Fruit fly (Drosophila melanogaster) whole organism, larva: ENCODE results near the gene CG3662.

Source experiments
- noc ChIP-seq: fragments of 200-800 bp; sonication (Bioruptor generic); optimal IDR thresholded peaks from 3 replicates; lab custom pipeline; 2019; ENCODE audit warnings: missing biosample characterization, mild to moderate bottlenecking, missing genetic modification characterization, moderate library complexity

CG3662 gene

DNA sequence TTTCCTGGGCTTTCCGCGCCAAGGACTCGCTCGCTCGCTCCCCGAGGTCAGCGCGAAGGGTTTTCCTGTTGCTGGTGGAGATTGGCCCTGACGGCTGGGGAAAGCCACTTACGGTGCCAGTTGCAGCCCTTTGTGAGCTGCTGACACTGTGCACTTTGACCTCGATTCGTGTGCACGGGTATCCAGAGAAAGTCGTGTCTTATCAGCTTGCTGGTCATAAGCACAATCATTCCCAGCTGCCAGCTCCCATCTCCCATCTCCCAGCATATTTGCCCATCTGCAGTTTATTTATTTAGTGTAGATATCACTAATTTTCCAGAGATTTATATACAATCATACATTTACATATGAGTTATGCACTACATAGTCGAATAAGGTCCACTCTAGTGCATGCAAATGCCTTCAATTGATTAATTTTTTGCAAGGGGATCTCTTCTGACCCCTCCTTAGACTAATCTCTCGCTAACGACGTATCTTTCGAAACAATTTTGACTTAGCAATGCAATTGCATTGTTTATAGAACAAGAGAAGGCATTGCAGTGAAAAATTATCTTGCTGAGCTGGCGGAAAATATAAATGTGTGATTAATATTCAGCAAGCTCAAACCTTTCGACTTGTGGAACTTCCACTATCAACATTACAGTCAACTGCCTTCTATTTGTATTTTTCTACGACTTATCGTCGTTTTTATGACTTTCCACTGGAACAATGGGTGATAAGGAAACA, 1.1 kb downstream of the CG3662 start:
- TF ChIP-seq noc (tag; lab: Kevin White, UChicago), result no peak

- peak; percentile 81 for TF ChIP-seq noc (tag; lab: Kevin White, UChicago)
These were observed 4.7 kb downstream of the CG3662 start, which contains the start of the genes CG3862 and dock for dm6 chr2L:825768-826263. Gene CG3862 (minus strand): TSS chr2L:825861. Gene dock (plus strand): TSS chr2L:825969.

- TF ChIP-seq noc (tag; lab: Kevin White, UChicago), result no peak
These were observed 5.3 kb downstream of the CG3662 start for dm6 chr2L:826388-826787.

dm6 chr2L:827049-827448, 6.0 kb downstream of the CG3662 start:
- no peak for TF ChIP-seq noc (tag; lab: Kevin White, UChicago)

DNA sequence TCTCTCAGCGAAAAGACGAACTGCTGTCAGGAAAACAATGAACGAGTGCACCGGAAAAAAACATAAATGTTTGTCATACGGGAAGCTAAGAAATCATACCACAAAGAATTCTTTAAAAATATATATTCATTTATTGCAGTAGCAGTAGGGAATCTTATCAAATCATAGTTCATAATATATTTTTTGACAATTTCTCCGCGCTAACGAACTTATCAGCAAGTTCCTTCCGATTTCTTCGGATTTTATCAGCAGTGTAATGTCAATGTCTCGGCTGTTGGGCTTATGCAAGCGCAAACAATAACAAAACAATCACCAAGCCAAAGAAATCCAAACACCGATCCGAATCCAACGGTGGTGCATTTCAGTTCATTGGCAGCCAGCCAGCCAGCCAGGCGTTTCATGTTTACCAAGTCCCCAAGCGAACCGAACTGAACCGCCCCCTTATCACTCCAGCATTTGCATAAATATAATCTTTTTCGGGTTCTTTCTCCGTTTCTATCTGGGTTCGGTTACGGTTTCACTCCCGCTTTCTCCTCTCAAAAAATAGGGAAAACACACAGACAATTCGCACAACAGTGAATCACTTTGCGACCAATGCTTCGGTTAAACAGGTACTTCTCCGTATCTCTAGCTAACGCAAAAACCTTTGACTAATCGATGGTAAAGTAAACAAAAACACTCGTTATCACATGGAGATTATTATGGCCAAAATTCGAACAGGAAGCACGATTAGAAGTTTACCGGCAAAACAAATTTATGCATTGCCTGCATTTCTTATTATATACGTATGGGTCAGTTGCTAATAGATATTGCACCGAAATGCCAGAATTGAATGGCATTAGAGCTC, 6.7 kb downstream of the CG3662 start:
- no peak for TF ChIP-seq noc (tag; lab: Kevin White, UChicago)

DNA sequence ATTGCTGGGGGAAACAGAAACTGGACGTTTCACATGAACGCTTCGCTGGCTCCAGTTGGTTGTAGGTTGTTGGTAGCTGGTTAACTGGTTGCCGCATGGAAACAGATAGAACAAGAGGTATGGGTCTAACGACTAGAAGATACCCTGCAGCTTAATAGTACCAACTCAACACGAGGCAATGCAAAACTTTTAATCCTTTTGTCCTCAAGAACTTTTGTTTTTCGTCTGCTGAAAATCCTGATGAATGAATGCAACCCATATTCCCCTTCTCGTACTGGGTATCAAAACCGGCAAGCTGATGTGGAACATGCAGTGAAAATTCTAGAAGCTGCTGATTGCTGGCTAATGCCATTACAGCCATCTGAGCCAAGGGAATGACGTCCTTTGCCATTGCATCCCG, 16.9 kb downstream of the CG3662 start:
- TF ChIP-seq noc (tag; lab: Kevin White, UChicago), result no peak

DNA sequence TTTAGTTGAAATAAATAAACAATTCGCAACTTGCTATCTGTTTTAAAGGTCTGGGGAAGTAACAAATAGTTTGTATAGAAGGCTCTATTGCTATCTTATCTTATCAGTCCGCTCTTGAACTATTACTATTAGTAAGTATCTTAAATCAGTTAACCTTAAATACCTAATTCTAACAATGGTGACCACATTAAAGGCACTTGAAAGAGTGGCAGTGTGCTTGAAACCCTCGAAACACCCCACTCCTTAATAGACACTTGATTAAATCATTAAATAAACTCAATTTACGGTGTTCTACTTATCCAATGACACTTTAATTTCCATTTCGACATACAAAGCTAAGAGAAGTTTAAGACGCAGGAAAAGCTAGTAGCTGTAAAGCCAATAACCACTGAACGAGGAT, 17.7 kb downstream of the CG3662 start:
- TF ChIP-seq noc (tag; lab: Kevin White, UChicago), result peak; percentile 67

dm6 chr2L:840022-840421, 18.9 kb downstream of the CG3662 start:
- no peak for TF ChIP-seq noc (tag; lab: Kevin White, UChicago)

dm6 chr2L:840716-841115, 19.6 kb downstream of the CG3662 start:
- no peak for TF ChIP-seq noc (tag; lab: Kevin White, UChicago)

dm6 chr2L:841708-842107, 20.6 kb downstream of the CG3662 start:
- peak; percentile 84 for TF ChIP-seq noc (tag; lab: Kevin White, UChicago)

DNA sequence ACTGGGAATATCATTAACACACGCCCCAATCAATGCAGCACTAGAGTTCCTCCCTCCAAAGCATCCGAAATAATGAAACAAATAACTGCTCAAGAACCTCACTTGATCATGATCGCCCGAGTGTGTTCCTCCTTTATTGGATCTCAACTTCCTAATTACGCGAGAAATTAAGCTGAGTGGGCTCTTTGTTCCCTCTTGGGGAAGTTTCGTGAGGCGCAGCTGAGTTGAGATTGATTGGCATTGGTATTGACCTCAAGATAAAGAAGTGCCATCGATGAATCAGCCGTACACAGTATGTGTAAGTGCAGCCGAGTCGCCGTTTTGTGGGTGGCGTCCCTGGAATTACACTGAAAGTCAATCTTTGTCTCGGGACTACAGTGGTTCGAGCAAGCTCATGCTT, 21.8 kb downstream of the CG3662 start:
- no peak for TF ChIP-seq noc (tag; lab: Kevin White, UChicago)

- no peak for TF ChIP-seq noc (tag; lab: Kevin White, UChicago)
These were observed 22.2 kb downstream of the CG3662 start for dm6 chr2L:843301-843700.

- no peak for TF ChIP-seq noc (tag; lab: Kevin White, UChicago)
These were observed 23.0 kb downstream of the CG3662 start for dm6 chr2L:843850-844791.

DNA sequence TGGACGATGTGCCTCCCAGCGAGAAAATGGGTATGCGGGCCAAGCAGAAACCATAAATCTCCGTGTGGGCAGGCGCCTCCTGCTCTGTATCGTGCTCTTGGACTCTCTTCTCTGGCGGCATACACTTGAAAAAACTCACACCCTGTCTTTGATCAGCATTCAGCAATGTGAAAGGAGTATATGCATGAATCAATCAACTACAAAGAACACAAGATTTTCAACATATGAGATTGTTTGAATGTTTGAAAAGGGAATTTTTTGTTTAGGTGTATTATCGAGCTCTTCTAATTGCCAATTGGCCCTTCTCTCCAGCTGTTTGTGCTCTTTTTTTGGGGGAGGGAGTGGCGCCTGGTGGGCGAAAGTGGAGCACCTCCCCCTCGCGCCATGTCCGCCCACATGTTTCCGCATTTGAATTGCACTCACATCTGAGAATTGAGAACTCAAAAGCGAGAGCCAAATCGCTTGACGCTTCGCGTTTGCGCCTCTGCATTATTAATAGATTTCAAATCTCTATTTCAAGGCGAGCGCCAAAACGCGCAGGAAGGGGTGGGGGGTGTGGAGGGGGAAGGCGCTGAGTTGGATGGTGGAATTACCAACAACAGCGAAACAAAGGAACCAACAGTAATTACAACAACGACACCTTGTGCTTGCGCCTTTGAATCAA, 24.4 kb downstream of the CG3662 start:
- peak; percentile 45 for TF ChIP-seq noc (tag; lab: Kevin White, UChicago)
